Worm (Caenorhabditis elegans): Measurements from ENCODE around the gene nlp-19.

nlp-19 gene

ce11 chrX:10965508-10965907 is 7.0 kb downstream of the nlp-19 start:
- TF ChIP-seq mef-2 (tag; optimal IDR thresholded peaks at IDR 0.05): no peak
- peak; percentile 47 for TF ChIP-seq lin-14 (GFP tag; optimal IDR thresholded peaks at IDR 0.05)

- no peak for TF ChIP-seq unc-86 (tag; optimal IDR thresholded peaks at IDR 0.05)
- no peak for TF ChIP-seq tbx-2 (tag; optimal IDR thresholded peaks at IDR 0.05)
- TF ChIP-seq nhr-71 (tag; optimal IDR thresholded peaks at IDR 0.05): no peak
- TF ChIP-seq mab-9 (GFP tag; IDR thresholded peaks at IDR 0.05): no peak
- no peak for TF ChIP-seq ceh-88 (GFP tag; IDR thresholded peaks at IDR 0.05)
- TF ChIP-seq ama-1 (optimal IDR thresholded peaks at IDR 0.05): no peak
Measured at ce11 chrX:10966251-10966650, 7.7 kb downstream of the nlp-19 start, which contains the start of gene lge-1. Gene lge-1, plus strand, starts transcription at chrX:10966551.

- no peak for TF ChIP-seq snpc-4 (tag; optimal IDR thresholded peaks at IDR 0.05)
- no peak for TF ChIP-seq efl-1 (optimal IDR thresholded peaks at IDR 0.05)
- peak in 1 of 2 experiments; percentile 1 for TF ChIP-seq efl-1 (GFP tag; optimal IDR thresholded peaks at IDR 0.05 in 1 of 2)
- no peak for TF ChIP-seq egl-13 (tag; optimal IDR thresholded peaks at IDR 0.05)
- TF ChIP-seq grh-1 (GFP tag; IDR thresholded peaks at IDR 0.05): no peak
Measured at ce11 chrX:10967698-10968097, 9.2 kb downstream of the nlp-19 start, which contains the start of gene K09C8.9. Gene K09C8.9, minus strand, starts transcription at chrX:10967798.

- TF ChIP-seq ets-5 (GFP tag; IDR thresholded peaks at IDR 0.05) (no peak), sptf-1 (tag; optimal IDR thresholded peaks at IDR 0.05) (no peak), nhr-71 (tag; optimal IDR thresholded peaks at IDR 0.05) (no peak), mdl-1 (tag; optimal IDR thresholded peaks at IDR 0.05) (no peak), F16B12.6 (tag; optimal IDR thresholded peaks at IDR 0.05) (no peak), unc-98 (GFP tag; IDR thresholded peaks at IDR 0.05) (no peak), ceh-63 (GFP tag; optimal IDR thresholded peaks at IDR 0.05) (no peak), pax-3 (tag; optimal IDR thresholded peaks at IDR 0.05) (no peak), pag-3 (tag; optimal IDR thresholded peaks at IDR 0.05; ENCODE audit: borderline replicate concordance, insufficient read depth) (no peak), egl-27 (tag; optimal IDR thresholded peaks at IDR 0.05) (no peak), nhr-237 (tag; optimal IDR thresholded peaks at IDR 0.05) (no peak), ceh-8 (GFP tag; optimal IDR thresholded peaks at IDR 0.05) (no peak), sup-37 (GFP tag; optimal IDR thresholded peaks at IDR 0.05) (no peak), nhr-47 (tag; optimal IDR thresholded peaks at IDR 0.05) (no peak)
Measured at ce11 chrX:10970629-10971028, 12.1 kb downstream of the nlp-19 start, which contains the start of gene K09C8.8. Gene K09C8.8, plus strand, starts transcription at chrX:10970929.

ce11 chrX:10971118-10971517 is 12.6 kb downstream of the nlp-19 start:
- TF ChIP-seq rnt-1 (tag; optimal IDR thresholded peaks at IDR 0.05): no peak
- no peak for TF ChIP-seq efl-1 (optimal IDR thresholded peaks at IDR 0.05)
- peak in 1 of 2 experiments; percentile 24 for TF ChIP-seq efl-1 (GFP tag; optimal IDR thresholded peaks at IDR 0.05 in 1 of 2)

- TF ChIP-seq nhr-85 (tag) (no peak), efl-1 (optimal IDR thresholded peaks at IDR 0.05) (no peak), efl-1 (GFP tag; optimal IDR thresholded peaks at IDR 0.05 in 1 of 2) (peak in 1 of 2 experiments; percentile 91), C04F5.9 (tag; optimal IDR thresholded peaks at IDR 0.05) (no peak)
Measured at ce11 chrX:10976447-10977196, 18.1 kb downstream of the nlp-19 start.

- TF ChIP-seq nhr-77 (tag; optimal IDR thresholded peaks at IDR 0.05) (no peak), ets-5 (GFP tag; IDR thresholded peaks at IDR 0.05) (no peak), mef-2 (tag; optimal IDR thresholded peaks at IDR 0.05) (no peak), pqm-1 (tag; optimal IDR thresholded peaks at IDR 0.05) (no peak), fkh-8 (tag; optimal IDR thresholded peaks at IDR 0.05) (no peak)
Measured at ce11 chrX:10979186-10979585, 20.7 kb downstream of the nlp-19 start, which contains the start of gene pxn-2. Gene pxn-2, minus strand, starts transcription at chrX:10979286.

Data from whole organism, L1 larva.